Fruit fly (Drosophila melanogaster) whole organism, embryonic: ENCODE data around the gene pit.

Experiments used
- Ada2b ChIP-seq: fragments of 200-800 bp; sonication (Bioruptor generic); IDR thresholded peaks from 2 replicates; pipeline ENCODE4 v1.3.6; 2022; ENCODE audit warnings: missing biosample characterization, missing genetic modification characterization
- Atf6 ChIP-seq: fragments of 200-800 bp; sonication (Bioruptor generic); IDR thresholded peaks from 2 replicates; pipeline ENCODE4 v1.3.6; 2022; ENCODE audit warnings: missing biosample characterization, missing genetic modification characterization
- CG11696 ChIP-seq: fragments of 200-800 bp; sonication (Bioruptor generic); IDR thresholded peaks from 2 replicates; pipeline ENCODE4 v1.3.6; 2022; ENCODE audit warnings: missing biosample characterization, missing genetic modification characterization
- CG12769 ChIP-seq: fragments of 200-800 bp; sonication (Bioruptor generic); optimal IDR thresholded peaks from 2 replicates; lab custom pipeline; 2019; ENCODE audit warnings: missing biosample characterization, mild to moderate bottlenecking, missing genetic modification characterization, moderate library complexity
- CG13287 ChIP-seq: fragments of 200-800 bp; sonication (Bioruptor generic); IDR thresholded peaks from 2 replicates; pipeline ENCODE4 v1.3.6; 2022; ENCODE audit warnings: missing biosample characterization, missing genetic modification characterization; ENCODE audit not compliant: partially characterized antibody
- CG14014 ChIP-seq: fragments of 200-800 bp; sonication (Bioruptor generic); IDR thresholded peaks from 2 replicates; pipeline ENCODE4 v1.3.6; 2022; ENCODE audit warnings: missing biosample characterization, missing genetic modification characterization
- CG15479 ChIP-seq: fragments of 200-800 bp; sonication (Bioruptor generic); optimal IDR thresholded peaks from 3 replicates; lab custom pipeline; 2019; ENCODE audit warnings: missing biosample characterization, mild to moderate bottlenecking, missing genetic modification characterization, moderate library complexity
- CG15601 ChIP-seq: fragments of 200-800 bp; sonication (Bioruptor generic); optimal IDR thresholded peaks from 3 replicates; lab custom pipeline; 2019; ENCODE audit warnings: missing biosample characterization, mild to moderate bottlenecking, missing genetic modification characterization, moderate library complexity
- CG2199 ChIP-seq: fragments of 200-800 bp; sonication (Bioruptor generic); IDR thresholded peaks from 3 replicates; pipeline ENCODE4 v1.3.6; 2022; ENCODE audit warnings: missing biosample characterization, missing genetic modification characterization
- CG2202 ChIP-seq: fragments of 200-800 bp; sonication (Bioruptor generic); optimal IDR thresholded peaks from 2 replicates; lab custom pipeline; 2018; ENCODE audit warnings: missing biosample characterization, mild to moderate bottlenecking, missing genetic modification characterization
- CG3065 ChIP-seq: fragments of 200-800 bp; sonication (Bioruptor generic); optimal IDR thresholded peaks from 2 replicates; lab custom pipeline; 2016; ENCODE audit warnings: missing biosample characterization, missing genetic modification characterization
- CG33213 ChIP-seq: fragments of 200-800 bp; sonication (Bioruptor generic); optimal IDR thresholded peaks from 3 replicates; lab custom pipeline; 2016; ENCODE audit warnings: missing biosample characterization, missing genetic modification characterization
- CG33557 ChIP-seq: fragments of 200-800 bp; sonication (Bioruptor generic); optimal IDR thresholded peaks from 2 replicates; lab custom pipeline; 2019; ENCODE audit warnings: missing biosample characterization, mild to moderate bottlenecking, missing genetic modification characterization, moderate library complexity
- CG3847 ChIP-seq: fragments of 200-800 bp; sonication (Bioruptor generic); IDR thresholded peaks from 2 replicates; pipeline ENCODE4 v1.3.6; 2022; ENCODE audit warnings: missing biosample characterization, missing genetic modification characterization
- CG4328 ChIP-seq: fragments of 200-800 bp; sonication (Bioruptor generic); optimal IDR thresholded peaks from 3 replicates; lab custom pipeline; 2017; ENCODE audit warnings: missing biosample characterization, missing genetic modification reagents, missing genetic modification characterization
- CG4360 ChIP-seq: fragments of 200-800 bp; sonication (Bioruptor generic); IDR thresholded peaks from 2 replicates; pipeline ENCODE4 v1.3.6; 2022; ENCODE audit warnings: missing biosample characterization, missing genetic modification characterization
- CG5180 ChIP-seq: fragments of 200-800 bp; sonication (Bioruptor generic); optimal IDR thresholded peaks from 3 replicates; lab custom pipeline; 2017; ENCODE audit warnings: missing biosample characterization, missing genetic modification characterization, mild to moderate bottlenecking, moderate library complexity, missing genetic modification reagents
- CG8290 ChIP-seq, 3 experiments: fragments of 200-800 bp; sonication (Bioruptor generic); optimal IDR thresholded peaks; 2 replicates each; lab custom pipeline; 2016 to 2019; ENCODE audit warnings: missing biosample characterization in 3 of 3, missing genetic modification characterization in 3 of 3, mild to moderate bottlenecking in 2 of 3, moderate library complexity in 1 of 3
- Camta ChIP-seq: fragments of 200-800 bp; sonication (Bioruptor generic); optimal IDR thresholded peaks from 2 replicates; lab custom pipeline; 2016; ENCODE audit warnings: missing biosample characterization, missing genetic modification characterization
- Chrac-16 ChIP-seq: fragments of 200-800 bp; sonication (Bioruptor generic); optimal IDR thresholded peaks from 3 replicates; lab custom pipeline; 2016; ENCODE audit warnings: missing biosample characterization, missing genetic modification characterization
- Dip2 ChIP-seq: fragments of 200-800 bp; sonication (Bioruptor generic); IDR thresholded peaks from 2 replicates; pipeline ENCODE4 v1.3.6; 2022; ENCODE audit warnings: missing biosample characterization, missing genetic modification characterization
- Ets97D ChIP-seq: fragments of 200-800 bp; sonication (Bioruptor generic); optimal IDR thresholded peaks from 3 replicates; lab custom pipeline; 2016; ENCODE audit warnings: missing biosample characterization, missing genetic modification characterization
- HLHmδ ChIP-seq: fragments of 200-800 bp; sonication (Bioruptor generic); optimal IDR thresholded peaks from 2 replicates; lab custom pipeline; 2018; ENCODE audit warnings: missing biosample characterization, mild to moderate bottlenecking, missing genetic modification characterization, moderate library complexity
- Hmr ChIP-seq: fragments of 200-800 bp; sonication (Bioruptor generic); optimal IDR thresholded peaks from 3 replicates; lab custom pipeline; 2017; ENCODE audit warnings: mild to moderate bottlenecking, missing biosample characterization, missing genetic modification reagents, missing genetic modification characterization
- Max ChIP-seq: fragments of 200-800 bp; sonication (Bioruptor generic); optimal IDR thresholded peaks from 2 replicates; lab custom pipeline; 2016; ENCODE audit warnings: missing biosample characterization, mild to moderate bottlenecking, missing genetic modification characterization
- Meics ChIP-seq: fragments of 200-800 bp; sonication (Bioruptor generic); optimal IDR thresholded peaks from 2 replicates; lab custom pipeline; 2017; ENCODE audit warnings: missing biosample characterization, mild to moderate bottlenecking, missing genetic modification characterization
- Pdp1 ChIP-seq, 2 experiments: fragments of 200-800 bp; sonication (Bioruptor generic); optimal IDR thresholded peaks; 3 replicates each; lab custom pipeline; 2016; ENCODE audit warnings: missing biosample characterization in 2 of 2, missing genetic modification characterization in 2 of 2, mild to moderate bottlenecking in 1 of 2, moderate library complexity in 1 of 2
- Vsx1 ChIP-seq: fragments of 200-800 bp; sonication (Bioruptor generic); optimal IDR thresholded peaks from 2 replicates; lab custom pipeline; 2017; ENCODE audit warnings: missing biosample characterization, mild to moderate bottlenecking, missing genetic modification characterization, missing genetic modification reagents
- amos ChIP-seq: fragments of 200-800 bp; sonication (Bioruptor generic); IDR thresholded peaks from 2 replicates; pipeline ENCODE4 v1.3.6; 2022; ENCODE audit warnings: missing biosample characterization, missing genetic modification characterization; ENCODE audit not compliant: partially characterized antibody
- ap ChIP-seq: fragments of 200-800 bp; sonication (Bioruptor generic); IDR thresholded peaks from 2 replicates; pipeline ENCODE4 v1.3.6; 2022; ENCODE audit warnings: missing biosample characterization, missing genetic modification characterization
- ara ChIP-seq: fragments of 200-800 bp; sonication (Bioruptor generic); IDR thresholded peaks from 2 replicates; pipeline ENCODE4 v1.3.6; 2022; ENCODE audit warnings: missing biosample characterization, missing genetic modification characterization
- ato ChIP-seq: fragments of 200-800 bp; sonication (Bioruptor generic); IDR thresholded peaks from 2 replicates; pipeline ENCODE4 v1.3.6; 2022; ENCODE audit warnings: missing biosample characterization, missing genetic modification characterization; ENCODE audit not compliant: partially characterized antibody
- danr ChIP-seq: fragments of 200-800 bp; sonication (Bioruptor generic); IDR thresholded peaks from 2 replicates; pipeline ENCODE4 v1.3.6; 2022; ENCODE audit warnings: missing biosample characterization, missing genetic modification characterization
- ewg ChIP-seq: fragments of 200-800 bp; sonication (Bioruptor generic); optimal IDR thresholded peaks from 3 replicates; lab custom pipeline; 2017; ENCODE audit warnings: mild to moderate bottlenecking, missing biosample characterization, missing genetic modification reagents, missing genetic modification characterization
- fu2 ChIP-seq: fragments of 200-800 bp; sonication (Bioruptor generic); optimal IDR thresholded peaks from 2 replicates; lab custom pipeline; 2016; ENCODE audit warnings: missing biosample characterization, missing genetic modification characterization
- grn ChIP-seq: fragments of 200-800 bp; sonication (Bioruptor generic); optimal IDR thresholded peaks from 3 replicates; lab custom pipeline; 2017; ENCODE audit warnings: missing biosample characterization, missing genetic modification characterization
- hb ChIP-seq: fragments of 200-800 bp; sonication (Bioruptor generic); IDR thresholded peaks from 3 replicates; pipeline ENCODE4 v1.3.6; 2022; ENCODE audit warnings: missing biosample characterization, missing genetic modification characterization; ENCODE audit not compliant: partially characterized antibody
- hkb ChIP-seq, 2 experiments: fragments of 200-800 bp in 1 of 2; fragments of >200 bp in 1 of 2; sonication (Bioruptor generic) in 1 of 2; IDR thresholded peaks in 1 of 2; optimal IDR thresholded peaks in 1 of 2; 2 replicates each; pipeline versions ENCODE4 v1.3.6 to Lab custom; 2017 to 2022; ENCODE audit warnings: missing biosample characterization in 1 of 2, missing genetic modification characterization in 1 of 2
- kni ChIP-seq: fragments of 200-800 bp; sonication (Bioruptor generic); optimal IDR thresholded peaks from 3 replicates; lab custom pipeline; 2017; ENCODE audit warnings: mild to moderate bottlenecking, missing biosample characterization, missing genetic modification reagents, missing genetic modification characterization
- nmo ChIP-seq: fragments of 200-800 bp; sonication (Bioruptor generic); optimal IDR thresholded peaks from 2 replicates; lab custom pipeline; 2018; ENCODE audit warnings: missing biosample characterization, mild to moderate bottlenecking, missing genetic modification characterization, moderate library complexity
- p53 ChIP-seq: fragments of 200-800 bp; sonication (Bioruptor generic); optimal IDR thresholded peaks from 2 replicates; lab custom pipeline; 2016; ENCODE audit warnings: missing biosample characterization, missing genetic modification characterization
- pfk ChIP-seq: fragments of 200-800 bp; sonication (Bioruptor generic); optimal IDR thresholded peaks from 2 replicates; lab custom pipeline; 2018; ENCODE audit warnings: missing biosample characterization, mild to moderate bottlenecking, missing genetic modification characterization, moderate library complexity
- ro ChIP-seq: fragments of 200-800 bp; sonication (Bioruptor generic); IDR thresholded peaks from 2 replicates; pipeline ENCODE4 v1.3.6; 2022; ENCODE audit warnings: missing biosample characterization, missing genetic modification characterization
- schlank ChIP-seq: fragments of 200-800 bp; sonication (Bioruptor generic); optimal IDR thresholded peaks from 2 replicates; lab custom pipeline; 2018; ENCODE audit warnings: missing biosample characterization, mild to moderate bottlenecking, missing genetic modification characterization
- sim ChIP-seq: fragments of 200-800 bp; sonication (Bioruptor generic); IDR thresholded peaks from 2 replicates; pipeline ENCODE4 v1.3.6; 2022; ENCODE audit warnings: missing biosample characterization, missing genetic modification characterization
- slp2 ChIP-seq: fragments of 200-800 bp; sonication (Bioruptor generic); optimal IDR thresholded peaks from 2 replicates; lab custom pipeline; 2016; ENCODE audit warnings: missing biosample characterization, missing genetic modification characterization
- sug ChIP-seq: fragments of 200-800 bp; optimal IDR thresholded peaks from 2 replicates; lab custom pipeline; 2019; ENCODE audit warnings: missing biosample characterization, mild to moderate bottlenecking, missing genetic modification characterization, moderate library complexity
- tna ChIP-seq: fragments of 200-800 bp; sonication (Bioruptor generic); IDR thresholded peaks from 2 replicates; pipeline ENCODE4 v1.3.6; 2022; ENCODE audit warnings: missing biosample characterization, missing genetic modification characterization; ENCODE audit not compliant: partially characterized antibody
- wdn ChIP-seq: fragments of 200-800 bp; sonication (Bioruptor generic); IDR thresholded peaks from 2 replicates; pipeline ENCODE4 v1.3.6; 2022; ENCODE audit warnings: missing biosample characterization, missing genetic modification characterization

pit gene

dm6 chr3R:22041625-22042282 is 7.7 kb downstream of the pit start, which contains the start of gene how (continued):
- TF ChIP-seq wdn: no peak
- no peak for TF ChIP-seq CG11696 (GFP tag; lab: Robert Waterston, UW)
- TF ChIP-seq ara (GFP tag; lab: Robert Waterston, UW): no peak
- no peak for TF ChIP-seq p53 (GFP tag; lab: Kevin White, UChicago)
- no peak for TF ChIP-seq kni (GFP tag; lab: Kevin White, UChicago)
- peak; percentile 21 for TF ChIP-seq nmo (GFP tag; lab: Kevin White, UChicago)
- peak; percentile 8 for TF ChIP-seq Chrac-16 (GFP tag; lab: Kevin White, UChicago)
- no peak for TF ChIP-seq CG5180 (GFP tag; lab: Kevin White, UChicago)
- no peak for TF ChIP-seq hkb (optimal IDR thresholded peaks at IDR 0.05; lab: Kevin White, UChicago)
- no peak for TF ChIP-seq hkb (GFP tag; IDR thresholded peaks at IDR 0.05; lab: Robert Waterston, UW)
- TF ChIP-seq Atf6: no peak
- TF ChIP-seq grn (GFP tag; lab: Kevin White, UChicago): no peak
- no peak for TF ChIP-seq CG4328 (GFP tag; lab: Kevin White, UChicago)
- TF ChIP-seq pfk (GFP tag; lab: Kevin White, UChicago): no peak
- TF ChIP-seq ewg (GFP tag; lab: Kevin White, UChicago): no peak
- TF ChIP-seq ato (GFP tag; lab: Robert Waterston, UW): no peak
- TF ChIP-seq ap (GFP tag; lab: Robert Waterston, UW): no peak
- TF ChIP-seq Ets97D: peak; percentile 52
- TF ChIP-seq amos (GFP tag; lab: Robert Waterston, UW): no peak
- peak; percentile 25 for TF ChIP-seq CG12769 (tag; lab: Kevin White, UChicago)
- TF ChIP-seq CG3847 (GFP tag; lab: Robert Waterston, UW): peak; percentile 67
- TF ChIP-seq Dip2 (GFP tag; lab: Robert Waterston, UW): no peak
- TF ChIP-seq CG33213 (GFP tag; lab: Kevin White, UChicago): no peak
- no peak for TF ChIP-seq Vsx1
- TF ChIP-seq Max (GFP tag; lab: Kevin White, UChicago): peak; percentile 26
- peak; percentile 10 for TF ChIP-seq Hmr (GFP tag; lab: Kevin White, UChicago)
- no peak for TF ChIP-seq CG2202
- TF ChIP-seq CG15479: peak; percentile 74
- no peak for TF ChIP-seq schlank
- TF ChIP-seq CG33557: peak; percentile 43
- no peak for TF ChIP-seq tna (GFP tag; lab: Robert Waterston, UW)
- TF ChIP-seq CG8290 (GFP tag; optimal IDR thresholded peaks at IDR 0.05; lab: Kevin White, UChicago): peak; percentile 47
- TF ChIP-seq CG8290 (tag; optimal IDR thresholded peaks at IDR 0.05; lab: Kevin White, UChicago): peak in 1 of 2 experiments; percentile 48
- TF ChIP-seq HLHmδ (GFP tag; lab: Kevin White, UChicago): no peak
- peak; percentile 41 for TF ChIP-seq Camta (GFP tag; lab: Kevin White, UChicago)
- TF ChIP-seq hb (GFP tag; lab: Robert Waterston, UW): no peak
- TF ChIP-seq sim (GFP tag; lab: Robert Waterston, UW): no peak
- no peak for TF ChIP-seq CG2199 (GFP tag; lab: Robert Waterston, UW)
- no peak for TF ChIP-seq CG4360 (GFP tag; lab: Robert Waterston, UW)
- TF ChIP-seq sug (tag; lab: Kevin White, UChicago): peak; percentile 27
- TF ChIP-seq ro (GFP tag; lab: Robert Waterston, UW): no peak
- TF ChIP-seq Pdp1 (GFP tag; optimal IDR thresholded peaks at IDR 0.05; lab: Kevin White, UChicago): peak; percentile 32 to 33
- TF ChIP-seq Ada2b (GFP tag; lab: Robert Waterston, UW): no peak
- TF ChIP-seq CG15601: no peak
- no peak for TF ChIP-seq Meics (GFP tag; lab: Kevin White, UChicago)
- no peak for TF ChIP-seq CG14014 (GFP tag; lab: Robert Waterston, UW)
- peak; percentile 27 for TF ChIP-seq slp2 (GFP tag; lab: Kevin White, UChicago)
- TF ChIP-seq CG13287 (GFP tag; lab: Robert Waterston, UW): peak; percentile 41; the same call in 1 of the 2 replicates
- peak; percentile 3 for TF ChIP-seq fu2 (GFP tag; lab: Kevin White, UChicago)
- TF ChIP-seq CG3065 (GFP tag; lab: Kevin White, UChicago): no peak
- TF ChIP-seq danr (GFP tag; lab: Robert Waterston, UW): no peak
